Fruit fly (Drosophila melanogaster) whole organism, larva: ENCODE data around the gene Rim2.

Experiments
- noc ChIP-seq: fragments of 200-800 bp; sonication (Bioruptor generic); optimal IDR thresholded peaks from 3 replicates; lab custom pipeline; 2019; ENCODE audit warnings: missing biosample characterization, mild to moderate bottlenecking, missing genetic modification characterization, moderate library complexity

The Rim2 gene

dm6 chr2L:1692857-1693256 is 31.3 kb downstream of the Rim2 start:
- TF ChIP-seq noc, result peak; percentile 24

- TF ChIP-seq noc, result no peak
Observed at dm6 chr2L:1672111-1672718, 52.0 kb downstream of the Rim2 start.

- TF ChIP-seq noc, result no peak
Observed at dm6 chr2L:1670421-1670820, 53.8 kb downstream of the Rim2 start.

- peak; percentile 35 for TF ChIP-seq noc
Observed at dm6 chr2L:1669316-1670027, 54.7 kb downstream of the Rim2 start.

dm6 chr2L:1668616-1669020 is 55.6 kb downstream of the Rim2 start:
- TF ChIP-seq noc, result peak; percentile 5

- TF ChIP-seq noc, result no peak
Observed at dm6 chr2L:1667483-1667882, 56.7 kb downstream of the Rim2 start.

- TF ChIP-seq noc, result no peak
Observed at dm6 chr2L:1666789-1667188, 57.4 kb downstream of the Rim2 start.
